Fruit fly (Drosophila melanogaster): ENCODE data around the gene Pop2.
A peak's percentile ranks its signal among the peaks of the same experiment; 100 is the strongest.

Gene Pop2

dm6 chr3L:12003457-12003856, 742 bp upstream of the Pop2 start:
- TF ChIP-seq tai (GFP tag; optimal IDR thresholded peaks at IDR 0.05): no peak
- TF ChIP-seq rgr (GFP tag; optimal IDR thresholded peaks at IDR 0.05): no peak
- TF ChIP-seq sage (GFP tag; optimal IDR thresholded peaks at IDR 0.05): no peak
- no peak for TF ChIP-seq Hr78 (GFP tag; optimal IDR thresholded peaks at IDR 0.05)
- no peak for TF ChIP-seq jim (GFP tag; optimal IDR thresholded peaks at IDR 0.05)
- TF ChIP-seq ey (GFP tag; optimal IDR thresholded peaks at IDR 0.05): no peak
- no peak for TF ChIP-seq OdsH (GFP tag; optimal IDR thresholded peaks at IDR 0.05)
- TF ChIP-seq Jra (GFP tag; optimal IDR thresholded peaks at IDR 0.05): no peak
- no peak for TF ChIP-seq foxo (GFP tag; optimal IDR thresholded peaks at IDR 0.05)
- no peak for TF ChIP-seq N (GFP tag; optimal IDR thresholded peaks at IDR 0.05)
- TF ChIP-seq Rel (GFP tag; optimal IDR thresholded peaks at IDR 0.05): no peak
- no peak for TF ChIP-seq Rel (tag; optimal IDR thresholded peaks at IDR 0.05)
- no peak for TF ChIP-seq CG32264 (GFP tag; optimal IDR thresholded peaks at IDR 0.05)

dm6 chr3L:11997959-11998358, 4.8 kb downstream of the Pop2 start, which contains the start of gene Grip163:
Grip163 (minus strand) TSS chr3L:11998138.
- TF ChIP-seq Hr78 (GFP tag; optimal IDR thresholded peaks at IDR 0.05): no peak
- TF ChIP-seq CG32264 (GFP tag; optimal IDR thresholded peaks at IDR 0.05): no peak
- no peak for TF ChIP-seq Mio (GFP tag; optimal IDR thresholded peaks at IDR 0.05)
- no peak for TF ChIP-seq ey (GFP tag; optimal IDR thresholded peaks at IDR 0.05)
- TF ChIP-seq rgr (GFP tag; optimal IDR thresholded peaks at IDR 0.05): no peak

dm6 chr3L:11992960-11993359, 9.8 kb downstream of the Pop2 start, which contains the start of gene viaf:
viaf (minus strand) TSS chr3L:11993179.
- TF ChIP-seq Dif (GFP tag; optimal IDR thresholded peaks at IDR 0.05; ENCODE audit: partially characterized antibody) (no peak), Hr78 (GFP tag; optimal IDR thresholded peaks at IDR 0.05) (no peak), dmrt93B (GFP tag; optimal IDR thresholded peaks at IDR 0.05) (no peak), Abd-B (GFP tag; optimal IDR thresholded peaks at IDR 0.05) (no peak), Jra (GFP tag; optimal IDR thresholded peaks at IDR 0.05) (peak; percentile 81), pan (optimal IDR thresholded peaks at IDR 0.05) (no peak), Sp1 (GFP tag; optimal IDR thresholded peaks at IDR 0.05) (no peak), Mio (GFP tag; optimal IDR thresholded peaks at IDR 0.05) (no peak), CG32264 (GFP tag; optimal IDR thresholded peaks at IDR 0.05) (no peak), Myc (optimal IDR thresholded peaks at IDR 0.05) (no peak), lola (GFP tag; optimal IDR thresholded peaks at IDR 0.05) (no peak), Rel (GFP tag; optimal IDR thresholded peaks at IDR 0.05) (no peak), Rel (tag; optimal IDR thresholded peaks at IDR 0.05) (no peak), HLH106 (tag; optimal IDR thresholded peaks at IDR 0.05) (peak; percentile 49), h (GFP tag; optimal IDR thresholded peaks at IDR 0.05) (no peak), sv (GFP tag; optimal IDR thresholded peaks at IDR 0.05) (peak; percentile 2), sage (GFP tag; optimal IDR thresholded peaks at IDR 0.05) (peak; percentile 43), Hnf4 (GFP tag; optimal IDR thresholded peaks at IDR 0.05) (no peak), Hr83 (GFP tag; optimal IDR thresholded peaks at IDR 0.05; ENCODE audit: poor library complexity, severe bottlenecking) (peak; percentile 39), ey (GFP tag; optimal IDR thresholded peaks at IDR 0.05) (no peak), dsf (GFP tag; optimal IDR thresholded peaks at IDR 0.05; ENCODE audit: borderline replicate concordance) (no peak), Dfd (GFP tag; optimal IDR thresholded peaks at IDR 0.05) (no peak), usp (GFP tag; optimal IDR thresholded peaks at IDR 0.05) (no peak), br (GFP tag; optimal IDR thresholded peaks at IDR 0.05) (no peak), rgr (GFP tag; optimal IDR thresholded peaks at IDR 0.05) (peak; percentile 61), OdsH (GFP tag; optimal IDR thresholded peaks at IDR 0.05) (peak; percentile 10), brk (GFP tag; optimal IDR thresholded peaks at IDR 0.05) (no peak), tai (GFP tag; optimal IDR thresholded peaks at IDR 0.05) (no peak), N (GFP tag; optimal IDR thresholded peaks at IDR 0.05) (no peak), CG9705 (GFP tag; optimal IDR thresholded peaks at IDR 0.05) (no peak), CrebA (GFP tag; optimal IDR thresholded peaks at IDR 0.05; ENCODE audit: borderline replicate concordance) (no peak), Vsx2 (GFP tag; optimal IDR thresholded peaks at IDR 0.05; ENCODE audit: partially characterized antibody) (no peak), foxo (GFP tag; optimal IDR thresholded peaks at IDR 0.05) (peak in 1 of 2 experiments; percentile 40)

dm6 chr3L:11990436-11990835, 12.3 kb downstream of the Pop2 start, which contains the start of gene CG6931:
CG6931 (plus strand) TSS chr3L:11990736.
- TF ChIP-seq Abd-B (GFP tag; optimal IDR thresholded peaks at IDR 0.05): no peak
- no peak for TF ChIP-seq lola (GFP tag; optimal IDR thresholded peaks at IDR 0.05)
- no peak for TF ChIP-seq ey (GFP tag; optimal IDR thresholded peaks at IDR 0.05)
- no peak for TF ChIP-seq CG32264 (GFP tag; optimal IDR thresholded peaks at IDR 0.05)
- TF ChIP-seq Mio (GFP tag; optimal IDR thresholded peaks at IDR 0.05): no peak
- no peak for TF ChIP-seq sage (GFP tag; optimal IDR thresholded peaks at IDR 0.05)
- no peak for TF ChIP-seq CrebA (GFP tag; optimal IDR thresholded peaks at IDR 0.05; ENCODE audit: borderline replicate concordance)
- no peak for TF ChIP-seq Dfd (GFP tag; optimal IDR thresholded peaks at IDR 0.05)
- TF ChIP-seq usp (GFP tag; optimal IDR thresholded peaks at IDR 0.05): no peak
- TF ChIP-seq foxo (GFP tag; optimal IDR thresholded peaks at IDR 0.05): no peak
- no peak for TF ChIP-seq Rel (GFP tag; optimal IDR thresholded peaks at IDR 0.05)
- no peak for TF ChIP-seq Rel (tag; optimal IDR thresholded peaks at IDR 0.05)
- no peak for TF ChIP-seq Hnf4 (GFP tag; optimal IDR thresholded peaks at IDR 0.05)
- TF ChIP-seq Sp1 (GFP tag; optimal IDR thresholded peaks at IDR 0.05): no peak
- TF ChIP-seq OdsH (GFP tag; optimal IDR thresholded peaks at IDR 0.05): no peak
- TF ChIP-seq rgr (GFP tag; optimal IDR thresholded peaks at IDR 0.05): no peak
- TF ChIP-seq sv (GFP tag; optimal IDR thresholded peaks at IDR 0.05): no peak
- no peak for TF ChIP-seq Hr78 (GFP tag; optimal IDR thresholded peaks at IDR 0.05)
- no peak for TF ChIP-seq woc (GFP tag; optimal IDR thresholded peaks at IDR 0.05)

All from whole organism, wandering third instar larva.